Worm (Caenorhabditis elegans): ENCODE results near the gene Y54G2A.73.

Gene Y54G2A.73

ce11 chrIV:3019438-3019837 lies 10.7 kb upstream of the Y54G2A.73 start, which contains the start of gene lin-22:
lin-22 (plus strand) TSS chrIV:3019738.
- TF ChIP-seq nhr-11 (tag; optimal IDR thresholded peaks at IDR 0.05) (no peak), eyg-1 (tag; optimal IDR thresholded peaks at IDR 0.05) (no peak)

ce11 chrIV:3018588-3018987 lies 9.9 kb upstream of the Y54G2A.73 start:
- TF ChIP-seq pros-1 (tag; optimal IDR thresholded peaks at IDR 0.05), result no peak
- TF ChIP-seq npax-4 (tag; optimal IDR thresholded peaks at IDR 0.05), result no peak
- no peak for TF ChIP-seq hlh-13 (GFP tag; optimal IDR thresholded peaks at IDR 0.05)
- TF ChIP-seq tbx-7 (tag; optimal IDR thresholded peaks at IDR 0.05), result no peak
- no peak for TF ChIP-seq pax-1 (tag; optimal IDR thresholded peaks at IDR 0.05)
- TF ChIP-seq ceh-24 (tag; optimal IDR thresholded peaks at IDR 0.05), result no peak
- no peak for TF ChIP-seq dmd-4 (tag; optimal IDR thresholded peaks at IDR 0.05; ENCODE audit: borderline replicate concordance)
- TF ChIP-seq ceh-9 (tag; optimal IDR thresholded peaks at IDR 0.05), result no peak
- TF ChIP-seq ref-2 (tag; optimal IDR thresholded peaks at IDR 0.05), result no peak
- no peak for TF ChIP-seq fkh-6 (tag; optimal IDR thresholded peaks at IDR 0.05)
- no peak for TF ChIP-seq ceh-14 (tag; optimal IDR thresholded peaks at IDR 0.05)
- no peak for TF ChIP-seq ceh-30 (tag; optimal IDR thresholded peaks at IDR 0.05)
- no peak for TF ChIP-seq syd-9 (tag; optimal IDR thresholded peaks at IDR 0.05)
- TF ChIP-seq elt-2 (tag; optimal IDR thresholded peaks at IDR 0.05), result no peak
- no peak for TF ChIP-seq pat-9 (tag; optimal IDR thresholded peaks at IDR 0.05)

- TF ChIP-seq fax-1 (tag; optimal IDR thresholded peaks at IDR 0.05) (no peak), C08G9.2 (tag; optimal IDR thresholded peaks at IDR 0.05) (no peak), ceh-2 (tag; optimal IDR thresholded peaks at IDR 0.05) (no peak), ets-4 (tag; optimal IDR thresholded peaks at IDR 0.05) (no peak), fkh-6 (tag; optimal IDR thresholded peaks at IDR 0.05) (no peak), ref-2 (tag; optimal IDR thresholded peaks at IDR 0.05) (no peak), ceh-34 (tag; optimal IDR thresholded peaks at IDR 0.05) (no peak), che-1 (tag; optimal IDR thresholded peaks at IDR 0.05) (no peak), C38D4.7 (GFP tag; optimal IDR thresholded peaks at IDR 0.05) (no peak), hlh-15 (tag; optimal IDR thresholded peaks at IDR 0.05) (no peak), syd-9 (tag; optimal IDR thresholded peaks at IDR 0.05) (no peak), tbx-7 (tag; optimal IDR thresholded peaks at IDR 0.05) (no peak), dmd-4 (tag; optimal IDR thresholded peaks at IDR 0.05; ENCODE audit: borderline replicate concordance) (no peak), pax-1 (tag; optimal IDR thresholded peaks at IDR 0.05) (no peak), K02D7.2 (tag; optimal IDR thresholded peaks at IDR 0.05) (no peak), ttx-3 (tag; optimal IDR thresholded peaks at IDR 0.05) (no peak)
Observed at ce11 chrIV:3016202-3016601, 7.5 kb upstream of the Y54G2A.73 start.

ce11 chrIV:3014610-3015009 lies 5.9 kb upstream of the Y54G2A.73 start:
- TF ChIP-seq C38D4.7 (GFP tag; optimal IDR thresholded peaks at IDR 0.05) (no peak), pqm-1 (tag; optimal IDR thresholded peaks at IDR 0.05) (no peak), tbx-2 (tag; optimal IDR thresholded peaks at IDR 0.05) (peak; percentile 13), pax-1 (tag; optimal IDR thresholded peaks at IDR 0.05) (no peak), sdc-2 (tag; optimal IDR thresholded peaks at IDR 0.05) (no peak), unc-55 (GFP tag; optimal IDR thresholded peaks at IDR 0.05) (peak; percentile 95), rnt-1 (tag; optimal IDR thresholded peaks at IDR 0.05) (peak; percentile 44)

- TF ChIP-seq K09A11.1 (tag; optimal IDR thresholded peaks at IDR 0.05; ENCODE audit: insufficient read depth) (no peak), gmeb-2 (tag; optimal IDR thresholded peaks at IDR 0.05) (no peak), pros-1 (tag; optimal IDR thresholded peaks at IDR 0.05) (no peak), nfya-1 (tag; optimal IDR thresholded peaks at IDR 0.05) (peak; percentile 81), rnt-1 (tag; optimal IDR thresholded peaks at IDR 0.05) (no peak), ceh-24 (tag; optimal IDR thresholded peaks at IDR 0.05) (no peak)
Observed at ce11 chrIV:3012374-3013142, 3.9 kb upstream of the Y54G2A.73 start, which contains the start of the genes Y54G2A.28 and vrp-1. Y54G2A.28 (minus strand) TSS chrIV:3012421. vrp-1 (plus strand) TSS chrIV:3012587.
